Worm (Caenorhabditis elegans): ENCODE measurements around the gene rps-24.

The rps-24 gene

ce11 chrIV:364983-365382 lies 20.7 kb upstream of the rps-24 start:
- TF ChIP-seq ama-1 (optimal IDR thresholded peaks at IDR 0.05), result no peak
- TF ChIP-seq C34B4.2 (tag; optimal IDR thresholded peaks at IDR 0.05), result no peak
- TF ChIP-seq zag-1 (tag; optimal IDR thresholded peaks at IDR 0.05), result no peak
- no peak for TF ChIP-seq dpl-1 (GFP tag; optimal IDR thresholded peaks at IDR 0.05)
- no peak for TF ChIP-seq fos-1 (tag; optimal IDR thresholded peaks at IDR 0.05)
- TF ChIP-seq mdl-1 (tag; optimal IDR thresholded peaks at IDR 0.05), result no peak
- no peak for TF ChIP-seq ceh-90 (tag; optimal IDR thresholded peaks at IDR 0.05)
- TF ChIP-seq nhr-12 (tag; optimal IDR thresholded peaks at IDR 0.05), result no peak
- peak; percentile 3 to 26 for TF ChIP-seq lsy-2 (tag; optimal IDR thresholded peaks at IDR 0.05)
- no peak for TF ChIP-seq nhr-20 (tag; optimal IDR thresholded peaks at IDR 0.05)
- no peak for TF ChIP-seq swsn-7 (tag; optimal IDR thresholded peaks at IDR 0.05)
- TF ChIP-seq unc-62 (GFP tag; optimal IDR thresholded peaks at IDR 0.05), result no peak
- TF ChIP-seq aha-1 (tag; optimal IDR thresholded peaks at IDR 0.05), result no peak
- TF ChIP-seq mep-1 (tag; optimal IDR thresholded peaks at IDR 0.05), result no peak
- TF ChIP-seq nhr-237 (tag; optimal IDR thresholded peaks at IDR 0.05), result no peak
- TF ChIP-seq egl-27 (tag; optimal IDR thresholded peaks at IDR 0.05), result no peak
- TF ChIP-seq tlp-1 (tag; optimal IDR thresholded peaks at IDR 0.05), result no peak
- TF ChIP-seq nhr-71 (tag; optimal IDR thresholded peaks at IDR 0.05), result peak; percentile 55
- no peak for TF ChIP-seq ceh-88 (GFP tag; IDR thresholded peaks at IDR 0.05)
- TF ChIP-seq nhr-11 (tag; optimal IDR thresholded peaks at IDR 0.05), result no peak
- no peak for TF ChIP-seq unc-98 (GFP tag; IDR thresholded peaks at IDR 0.05)
- 0 out of 2 replicates have a peak, but pooled peaks have one; percentile 11 for TF ChIP-seq nhr-19 (GFP tag; conservative IDR thresholded peaks at IDR 0.05)
- TF ChIP-seq hlh-17 (GFP tag; optimal IDR thresholded peaks at IDR 0.05; ENCODE audit: borderline replicate concordance), result no peak
- no peak for TF ChIP-seq mab-9 (GFP tag; IDR thresholded peaks at IDR 0.05)
- TF ChIP-seq grh-1 (GFP tag; IDR thresholded peaks at IDR 0.05), result no peak
- TF ChIP-seq elt-3 (tag; optimal IDR thresholded peaks at IDR 0.05), result no peak
- TF ChIP-seq fkh-8 (tag; optimal IDR thresholded peaks at IDR 0.05), result no peak
- no peak for TF ChIP-seq unc-30 (tag; optimal IDR thresholded peaks at IDR 0.05)
- no peak for TF ChIP-seq lin-15B (tag; optimal IDR thresholded peaks at IDR 0.05)
- TF ChIP-seq snu-23 (GFP tag; optimal IDR thresholded peaks at IDR 0.05), result no peak
- TF ChIP-seq efl-1 (optimal IDR thresholded peaks at IDR 0.05), result no peak
- TF ChIP-seq efl-1 (GFP tag; optimal IDR thresholded peaks at IDR 0.05 in 1 of 2), result peak in 1 of 2 experiments; percentile 77
- no peak for TF ChIP-seq pax-3 (tag; optimal IDR thresholded peaks at IDR 0.05)
- TF ChIP-seq dsc-1 (tag; optimal IDR thresholded peaks at IDR 0.05), result no peak
- TF ChIP-seq rnt-1 (tag; optimal IDR thresholded peaks at IDR 0.05), result peak; percentile 59
- no peak for TF ChIP-seq lin-14 (GFP tag; optimal IDR thresholded peaks at IDR 0.05)
- TF ChIP-seq fkh-10 (GFP tag; optimal IDR thresholded peaks at IDR 0.05), result no peak
- TF ChIP-seq alr-1 (tag; optimal IDR thresholded peaks at IDR 0.05; ENCODE audit: borderline replicate concordance), result no peak
- no peak for TF ChIP-seq F16B12.6 (tag; optimal IDR thresholded peaks at IDR 0.05)

DNA sequence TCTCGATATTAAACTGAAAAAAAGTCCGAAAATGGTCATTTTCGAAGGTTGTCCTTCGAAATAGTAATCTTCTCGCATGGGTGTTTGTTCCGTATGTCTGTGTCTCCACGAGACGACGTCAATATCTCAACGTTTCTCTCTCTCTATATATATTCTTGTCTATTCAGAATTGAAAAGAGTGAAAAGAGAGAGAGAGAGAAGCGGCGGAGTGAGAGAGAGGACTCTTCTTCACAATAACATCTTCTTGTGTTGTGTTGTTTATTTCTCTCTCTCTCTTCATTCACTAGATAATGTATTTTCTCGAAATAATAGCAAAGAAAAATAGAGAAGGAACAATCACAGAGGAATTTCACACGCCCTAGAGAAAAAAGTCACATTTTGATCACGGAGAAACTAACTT lies 19.3 kb upstream of the rps-24 start:
- TF ChIP-seq ama-1 (optimal IDR thresholded peaks at IDR 0.05), result no peak
- TF ChIP-seq swsn-7 (tag; optimal IDR thresholded peaks at IDR 0.05), result peak; percentile 28
- no peak for TF ChIP-seq fkh-10 (GFP tag; optimal IDR thresholded peaks at IDR 0.05)
- TF ChIP-seq blmp-1 (tag; optimal IDR thresholded peaks at IDR 0.05), result peak; percentile 90
- TF ChIP-seq nhr-237 (tag; optimal IDR thresholded peaks at IDR 0.05), result no peak
- TF ChIP-seq nhr-85 (tag), result peak; percentile 31
- no peak for TF ChIP-seq zip-4 (GFP tag; optimal IDR thresholded peaks at IDR 0.05)
- no peak for TF ChIP-seq pqm-1 (tag; optimal IDR thresholded peaks at IDR 0.05)
- TF ChIP-seq nhr-11 (tag; optimal IDR thresholded peaks at IDR 0.05), result no peak
- no peak for TF ChIP-seq ztf-4 (tag; optimal IDR thresholded peaks at IDR 0.05)
- no peak for TF ChIP-seq ces-1 (GFP tag; optimal IDR thresholded peaks at IDR 0.05)
- TF ChIP-seq nhr-76 (tag; optimal IDR thresholded peaks at IDR 0.05), result no peak
- TF ChIP-seq nhr-90 (tag; optimal IDR thresholded peaks at IDR 0.05; ENCODE audit: poor library complexity), result no peak
- no peak for TF ChIP-seq unc-86 (tag; optimal IDR thresholded peaks at IDR 0.05)
- no peak for TF ChIP-seq dsc-1 (tag; optimal IDR thresholded peaks at IDR 0.05)
- no peak for TF ChIP-seq unc-62 (GFP tag; optimal IDR thresholded peaks at IDR 0.05)
- no peak for TF ChIP-seq lin-15B (tag; optimal IDR thresholded peaks at IDR 0.05)
- no peak for TF ChIP-seq egl-13 (tag; optimal IDR thresholded peaks at IDR 0.05)
- TF ChIP-seq irx-1 (tag; optimal IDR thresholded peaks at IDR 0.05), result no peak
- no peak for TF ChIP-seq ets-5 (GFP tag; IDR thresholded peaks at IDR 0.05)
- no peak for TF ChIP-seq nhr-19 (GFP tag; conservative IDR thresholded peaks at IDR 0.05)
- TF ChIP-seq vab-15 (tag; optimal IDR thresholded peaks at IDR 0.05), result no peak
- peak in 2 of 3 experiments; percentile 7 to 44 for TF ChIP-seq dpl-1 (GFP tag; optimal IDR thresholded peaks at IDR 0.05)
- TF ChIP-seq sup-37 (GFP tag; optimal IDR thresholded peaks at IDR 0.05), result no peak
- no peak for TF ChIP-seq F16B12.6 (tag; optimal IDR thresholded peaks at IDR 0.05)
- peak; percentile 27 to 35 for TF ChIP-seq efl-1 (optimal IDR thresholded peaks at IDR 0.05)
- TF ChIP-seq efl-1 (GFP tag; optimal IDR thresholded peaks at IDR 0.05 in 1 of 2), result peak in 1 of 2 experiments; percentile 45
